Worm (Caenorhabditis elegans) whole organism, midembryonic: ENCODE data around the gene sri-37.
"Not testable (repeated sequence)": the region's sequence is repeated elsewhere in the genome, so short reads cannot be mapped to it uniquely, and the experiment has no call there.

Source experiments
- T22C8.4 ChIP-seq: fragments of 200-800 bp; sonication (Bioruptor generic); IDR thresholded peaks from 2 replicates; pipeline ENCODE4 v1.3.6; 2022; ENCODE audit warnings: missing genetic modification characterization, missing compliant biosample characterization
- cog-1 ChIP-seq: sonication (generic microtip); optimal IDR thresholded peaks from 2 replicates; lab custom pipeline; 2016; ENCODE audit warnings: missing genetic modification characterization, missing compliant biosample characterization
- flt-1 ChIP-seq: fragments of 200-800 bp; sonication (Bioruptor generic); IDR thresholded peaks from 2 replicates; pipeline ENCODE4 v1.3.6; 2022; ENCODE audit warnings: missing genetic modification characterization, missing compliant biosample characterization
- klf-2 ChIP-seq: fragments of 200-800 bp; sonication (Bioruptor generic); conservative IDR thresholded peaks from 2 replicates; pipeline ENCODE4 v1.3.6; 2022; ENCODE audit warnings: missing genetic modification reagents, missing genetic modification characterization, missing compliant biosample characterization
- med-1 ChIP-seq: sonication (generic microtip); optimal IDR thresholded peaks from 2 replicates; lab custom pipeline; 2017; ENCODE audit warnings: missing genetic modification characterization, mild to moderate bottlenecking, missing compliant biosample characterization, antibody characterized with exemption, missing genetic modification reagents; ENCODE audit not compliant: insufficient read depth
- ref-1 ChIP-seq: fragments of 200-800 bp; sonication (Bioruptor generic); conservative IDR thresholded peaks from 2 replicates; pipeline ENCODE4 v1.3.6; 2022; ENCODE audit warnings: missing genetic modification reagents, missing genetic modification characterization, missing compliant biosample characterization
- tab-1 ChIP-seq: fragments of 200-800 bp; sonication (Bioruptor generic); IDR thresholded peaks from 2 replicates; pipeline ENCODE4 v1.3.6; 2022; ENCODE audit warnings: missing genetic modification characterization, missing compliant biosample characterization
- ztf-23 ChIP-seq: fragments of 200-800 bp; sonication (Bioruptor generic); IDR thresholded peaks from 2 replicates; pipeline ENCODE4 v1.3.6; 2022; ENCODE audit warnings: missing genetic modification reagents, missing genetic modification characterization, missing compliant biosample characterization
- ztf-29 ChIP-seq: fragments of 200-800 bp; sonication (Bioruptor generic); IDR thresholded peaks from 2 replicates; pipeline ENCODE4 v1.3.6; 2022; ENCODE audit warnings: missing genetic modification reagents, missing genetic modification characterization, missing compliant biosample characterization

Gene sri-37

ce11 chrII:2629270-2629669 is at the start of gene sri-37:
sri-37 (plus strand) TSS chrII:2629570.
- TF ChIP-seq ztf-23 (GFP tag; lab: Robert Waterston, UW), result no peak
- no peak for TF ChIP-seq klf-2 (GFP tag; lab: Robert Waterston, UW)
- no peak for TF ChIP-seq ref-1
- no peak for TF ChIP-seq flt-1 (GFP tag; lab: Robert Waterston, UW)
- TF ChIP-seq tab-1 (GFP tag; lab: Robert Waterston, UW), result no peak
- no peak for TF ChIP-seq T22C8.4 (GFP tag; lab: Robert Waterston, UW)
- no peak for TF ChIP-seq med-1 (GFP tag; lab: Kevin White, UChicago)
- TF ChIP-seq ztf-29 (GFP tag; lab: Robert Waterston, UW), result no peak
- no peak for TF ChIP-seq cog-1 (tag; lab: Kevin White, UChicago)

DNA sequence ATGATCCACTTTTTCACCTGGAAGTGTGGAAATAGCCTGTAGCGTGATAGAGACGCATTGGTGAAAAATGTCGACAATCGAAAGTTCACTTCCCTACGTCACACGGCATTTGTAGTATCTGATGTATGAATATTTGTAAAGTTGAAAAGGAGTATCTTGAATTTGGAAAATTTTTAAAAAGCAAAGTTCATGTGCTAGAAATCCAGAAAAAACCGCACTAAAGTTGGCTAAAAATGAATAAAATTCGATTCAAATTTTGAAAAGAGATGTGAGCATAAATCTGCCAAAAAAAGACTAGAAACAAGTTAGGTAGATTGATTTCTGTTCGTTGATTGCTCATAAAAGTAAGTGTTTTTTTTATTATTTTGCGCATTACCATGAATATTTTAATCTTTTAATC is 46.3 kb upstream of the sri-37 start, which contains the start of gene sri-74:
Gene sri-74, minus strand, starts transcription at position 101 of the 400 bp plus-strand sequence.
- TF ChIP-seq cog-1 (tag; lab: Kevin White, UChicago) (no peak), med-1 (GFP tag; lab: Kevin White, UChicago) (no peak), T22C8.4 (GFP tag; lab: Robert Waterston, UW) (no peak), ztf-29 (GFP tag; lab: Robert Waterston, UW) (no peak), tab-1 (GFP tag; lab: Robert Waterston, UW) (no peak), flt-1 (GFP tag; lab: Robert Waterston, UW) (no peak), ref-1 (no peak), klf-2 (GFP tag; lab: Robert Waterston, UW) (no peak), ztf-23 (GFP tag; lab: Robert Waterston, UW) (no peak)

ce11 chrII:2585493-2585892 is 43.9 kb upstream of the sri-37 start, which contains the start of gene sri-36:
sri-36 (minus strand) TSS chrII:2585593.
- TF ChIP-seq med-1 (GFP tag; lab: Kevin White, UChicago) (no peak), ztf-23 (GFP tag; lab: Robert Waterston, UW) (no peak), T22C8.4 (GFP tag; lab: Robert Waterston, UW) (no peak), cog-1 (tag; lab: Kevin White, UChicago) (no peak), ztf-29 (GFP tag; lab: Robert Waterston, UW) (no peak), klf-2 (GFP tag; lab: Robert Waterston, UW) (no peak), ref-1 (no peak), tab-1 (GFP tag; lab: Robert Waterston, UW) (no peak), flt-1 (GFP tag; lab: Robert Waterston, UW) (no peak)

ce11 chrII:2586861-2587554 is 42.4 kb upstream of the sri-37 start, which contains the start of the genes F33H12.7 and sri-39:
F33H12.7 (minus strand) TSS chrII:2586911.
sri-39 (plus strand) TSS chrII:2587504.
- TF ChIP-seq ztf-23 (GFP tag; lab: Robert Waterston, UW) (no peak), tab-1 (GFP tag; lab: Robert Waterston, UW) (no peak), med-1 (GFP tag; lab: Kevin White, UChicago) (no peak), T22C8.4 (GFP tag; lab: Robert Waterston, UW) (no peak), ref-1 (no peak), cog-1 (tag; lab: Kevin White, UChicago) (no peak), flt-1 (GFP tag; lab: Robert Waterston, UW) (no peak), klf-2 (GFP tag; lab: Robert Waterston, UW) (no peak), ztf-29 (GFP tag; lab: Robert Waterston, UW) (no peak)

DNA sequence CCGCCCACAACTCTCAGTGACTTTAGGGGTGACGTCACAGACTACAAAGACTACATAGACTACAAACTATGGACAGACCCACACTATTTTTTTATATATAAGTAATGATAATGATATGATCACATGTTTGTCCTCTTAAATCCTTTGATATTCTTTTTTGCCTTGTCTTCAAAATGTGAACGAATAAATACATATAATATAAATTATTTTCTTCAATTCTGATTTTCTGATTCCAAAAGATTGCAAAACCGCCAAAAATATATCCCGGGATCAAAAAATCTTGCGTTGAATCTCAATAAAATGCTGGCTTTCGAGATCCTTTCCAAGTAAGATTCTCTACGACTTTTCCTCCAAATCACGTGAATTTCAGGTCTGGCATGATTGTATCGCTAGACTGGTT is 29.2 kb upstream of the sri-37 start, which contains the start of gene F33H12.1:
Gene F33H12.1, plus strand, starts transcription at position 301 of the 400 bp plus-strand sequence.
- TF ChIP-seq T22C8.4, tab-1, ztf-29 (GFP tag; lab: Robert Waterston, UW): not testable (repeated sequence)

DNA sequence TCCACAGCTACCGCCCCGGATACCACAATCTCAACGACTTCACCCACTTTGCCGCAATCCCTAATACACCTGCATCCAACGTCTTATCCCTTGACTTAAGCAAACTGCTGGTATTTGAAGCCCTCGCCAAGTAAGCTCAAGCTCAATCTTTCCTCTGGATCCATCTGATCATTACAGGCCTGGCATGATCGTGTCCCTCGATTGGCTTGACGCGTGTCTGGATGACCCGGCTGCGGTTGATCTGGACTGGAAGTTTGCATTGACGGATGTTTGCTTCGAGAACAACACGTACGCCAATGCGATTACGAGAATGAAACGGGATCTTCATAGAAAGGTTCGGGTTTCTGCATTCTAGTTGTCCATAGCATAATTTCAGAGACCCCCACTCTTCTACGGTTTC is 28.4 kb upstream of the sri-37 start:
- TF ChIP-seq klf-2 (GFP tag; lab: Robert Waterston, UW) (no peak), med-1 (GFP tag; lab: Kevin White, UChicago) (no peak), flt-1 (GFP tag; lab: Robert Waterston, UW) (no peak), ztf-23 (GFP tag; lab: Robert Waterston, UW) (no peak), ref-1 (no peak), T22C8.4 (GFP tag; lab: Robert Waterston, UW) (no peak), ztf-29 (GFP tag; lab: Robert Waterston, UW) (no peak), tab-1 (GFP tag; lab: Robert Waterston, UW) (no peak), cog-1 (tag; lab: Kevin White, UChicago) (no peak)

ce11 chrII:2605319-2605718 is 24.1 kb upstream of the sri-37 start, which contains the start of gene sri-77:
sri-77 (minus strand) TSS chrII:2605419.
- TF ChIP-seq tab-1 (GFP tag; lab: Robert Waterston, UW) (no peak), med-1 (GFP tag; lab: Kevin White, UChicago) (no peak), ztf-23 (GFP tag; lab: Robert Waterston, UW) (no peak), ztf-29 (GFP tag; lab: Robert Waterston, UW) (no peak), klf-2 (GFP tag; lab: Robert Waterston, UW) (no peak), flt-1 (GFP tag; lab: Robert Waterston, UW) (no peak), T22C8.4 (GFP tag; lab: Robert Waterston, UW) (no peak), cog-1 (tag; lab: Kevin White, UChicago) (no peak), ref-1 (no peak)

DNA sequence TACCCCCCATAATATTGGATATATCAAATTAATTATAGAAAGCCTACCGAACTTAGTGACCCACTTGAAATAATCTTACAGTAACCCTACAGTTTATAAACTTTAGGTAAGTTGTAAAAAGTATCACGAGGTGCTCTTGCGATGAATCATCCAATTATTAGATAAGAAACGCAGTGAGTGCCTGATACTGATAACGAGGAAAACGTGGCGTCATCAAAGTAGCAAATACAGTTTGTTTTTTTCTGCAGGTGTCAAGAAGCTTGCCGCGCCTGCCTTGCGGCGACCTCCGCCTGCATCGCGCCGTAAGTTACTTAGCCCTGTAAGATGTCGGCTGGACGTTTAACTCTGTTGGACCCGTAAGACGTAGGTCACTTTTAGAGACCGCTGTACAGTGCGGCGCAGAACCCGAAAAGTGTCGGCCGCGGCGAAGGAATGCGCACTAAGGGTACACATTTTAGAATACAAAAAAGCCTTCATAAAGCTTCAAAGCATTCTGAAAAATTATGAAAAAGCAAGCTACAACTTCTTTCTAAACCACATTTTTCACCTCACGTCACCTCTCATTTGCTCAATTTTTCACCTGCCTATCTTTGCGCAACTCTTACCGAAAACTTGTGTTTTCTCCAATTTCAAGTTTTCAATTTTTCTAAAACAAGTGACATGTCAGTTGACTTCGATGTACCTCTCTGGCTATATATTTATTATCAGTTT is 19.0 kb upstream of the sri-37 start, which contains the start of gene sri-38:
Gene sri-38, plus strand, starts transcription at position 661 of the 711 bp plus-strand sequence.
- TF ChIP-seq ztf-29 (GFP tag; lab: Robert Waterston, UW) (no peak), ref-1 (no peak), cog-1 (tag; lab: Kevin White, UChicago) (no peak), tab-1 (GFP tag; lab: Robert Waterston, UW) (no peak)
